Fruit fly (Drosophila melanogaster) Kc167 (cell line): Measurements from ENCODE around the gene CG34393.
"Not testable (repeated sequence)": the region's sequence is repeated elsewhere in the genome, so short reads cannot be mapped to it uniquely, and the experiment has no call there.

ENCODE experiments used
- Myc ChIP-seq: fragments of >200 bp; optimal IDR thresholded peaks from 2 replicates; lab custom pipeline; 2017; ENCODE audit warnings: missing external identifiers
- Sin3A ChIP-seq: fragments of >200 bp; optimal IDR thresholded peaks from 2 replicates; lab custom pipeline; 2018; ENCODE audit warnings: missing external identifiers
- h ChIP-seq: fragments of >200 bp; optimal IDR thresholded peaks from 3 replicates; lab custom pipeline; 2018; ENCODE audit warnings: missing external identifiers
- insv ChIP-seq: fragments of >200 bp; optimal IDR thresholded peaks from 3 replicates; lab custom pipeline; 2018; ENCODE audit warnings: missing external identifiers
- psq ChIP-seq: fragments of >200 bp; optimal IDR thresholded peaks from 2 replicates; lab custom pipeline; 2017; ENCODE audit warnings: missing external identifiers
- ttk ChIP-seq: sonication (Bioruptor generic); optimal IDR thresholded peaks from 2 replicates; lab custom pipeline; 2017; ENCODE audit warnings: missing external identifiers

CG34393 gene

DNA sequence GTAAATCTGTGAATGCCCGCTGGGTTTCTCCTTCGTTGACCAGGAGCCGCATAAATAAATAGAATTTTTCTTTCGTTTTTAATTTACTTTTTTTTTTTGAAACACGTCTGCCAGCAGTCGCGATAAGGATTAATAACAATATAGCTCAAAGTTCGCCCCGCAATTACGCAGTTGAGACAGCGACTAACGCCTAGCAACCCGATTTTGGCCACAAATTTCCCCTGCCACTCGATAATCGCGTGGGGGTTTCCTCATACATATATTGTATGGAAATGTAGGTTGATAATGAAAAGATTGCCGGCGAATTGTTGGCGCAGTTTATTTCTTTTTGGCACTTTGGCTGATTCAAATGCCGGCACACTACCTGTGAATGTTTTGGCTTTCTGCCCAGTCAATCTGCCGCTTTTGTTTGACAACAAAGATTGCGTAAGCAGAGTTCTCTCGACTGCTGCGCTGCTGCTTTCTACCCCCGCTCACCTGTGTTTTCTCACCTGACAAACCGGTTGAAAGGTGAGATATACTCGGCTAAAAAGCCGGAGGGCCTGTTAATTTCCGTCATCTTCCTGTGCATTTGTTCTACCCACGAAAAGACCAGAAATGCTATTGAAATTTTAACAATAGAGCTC lies 35.2 kb downstream of the CG34393 start:
- TF ChIP-seq ttk (no peak), psq (lab: Kevin White, UChicago) (no peak), Myc (lab: Kevin White, UChicago) (no peak), h (lab: Kevin White, UChicago) (no peak), insv (lab: Kevin White, UChicago) (no peak), Sin3A (lab: Kevin White, UChicago) (no peak)

DNA sequence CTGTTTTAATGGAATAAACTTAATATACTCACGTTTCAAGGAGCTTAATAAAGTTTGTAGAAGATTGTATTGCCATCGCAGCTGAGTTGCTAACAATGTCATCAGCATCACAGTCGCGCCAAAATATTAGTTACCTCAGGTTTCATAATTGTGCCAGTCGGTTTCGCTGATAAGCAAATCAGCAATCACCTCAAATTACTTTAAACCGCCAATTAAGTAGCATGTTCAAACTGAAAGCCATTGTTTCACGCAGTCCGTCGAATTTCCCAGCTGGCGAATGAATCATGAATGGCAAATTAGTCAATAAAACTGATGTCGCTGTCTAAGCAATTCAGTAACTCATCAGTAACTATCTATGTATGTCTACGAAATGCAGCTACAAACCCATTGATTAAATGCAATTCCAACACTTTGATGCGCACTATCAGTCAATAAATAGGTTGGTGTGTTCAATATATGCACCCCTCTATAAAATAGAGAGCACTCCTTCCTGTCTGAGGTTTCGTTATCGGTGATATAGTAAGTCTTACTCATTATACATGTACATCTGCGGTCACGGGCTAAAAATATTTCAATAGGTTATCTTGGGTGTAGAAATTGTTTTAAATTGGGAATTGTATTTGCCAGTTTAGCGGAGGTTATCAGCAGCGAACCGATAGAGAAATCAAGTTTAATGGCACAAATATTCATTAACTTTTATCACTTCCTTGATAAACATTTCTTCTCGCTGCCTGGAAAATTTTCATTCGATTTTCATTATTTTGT lies 35.9 kb downstream of the CG34393 start:
- TF ChIP-seq h (lab: Kevin White, UChicago) (no peak), Sin3A (lab: Kevin White, UChicago) (no peak), ttk (no peak), psq (lab: Kevin White, UChicago) (no peak), insv (lab: Kevin White, UChicago) (no peak), Myc (lab: Kevin White, UChicago) (no peak)

DNA sequence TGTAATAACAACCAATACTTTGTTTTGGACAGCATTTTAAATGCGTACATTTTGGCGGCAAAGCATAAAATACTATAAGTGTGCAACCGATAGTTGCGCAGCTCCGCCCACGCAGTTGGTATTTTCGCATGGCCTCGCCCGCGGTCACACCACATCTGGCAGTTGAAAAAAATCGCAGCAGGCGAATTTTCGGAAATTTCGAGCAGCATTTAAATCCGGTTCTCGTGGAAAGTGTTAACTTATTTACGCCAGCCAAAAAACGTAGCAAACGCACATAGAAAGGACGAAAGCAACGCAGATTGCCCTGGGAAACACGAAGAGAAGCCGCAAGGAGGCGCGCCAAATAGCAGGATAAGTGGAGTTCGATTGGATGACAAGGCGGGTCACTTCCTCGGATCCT lies 36.8 kb downstream of the CG34393 start, which contains the start of gene Hydr2:
Gene Hydr2, plus strand, starts transcription at position 156 of the 400 bp plus-strand sequence.
- TF ChIP-seq Sin3A (lab: Kevin White, UChicago); psq (lab: Kevin White, UChicago); ttk: not testable (repeated sequence)

DNA sequence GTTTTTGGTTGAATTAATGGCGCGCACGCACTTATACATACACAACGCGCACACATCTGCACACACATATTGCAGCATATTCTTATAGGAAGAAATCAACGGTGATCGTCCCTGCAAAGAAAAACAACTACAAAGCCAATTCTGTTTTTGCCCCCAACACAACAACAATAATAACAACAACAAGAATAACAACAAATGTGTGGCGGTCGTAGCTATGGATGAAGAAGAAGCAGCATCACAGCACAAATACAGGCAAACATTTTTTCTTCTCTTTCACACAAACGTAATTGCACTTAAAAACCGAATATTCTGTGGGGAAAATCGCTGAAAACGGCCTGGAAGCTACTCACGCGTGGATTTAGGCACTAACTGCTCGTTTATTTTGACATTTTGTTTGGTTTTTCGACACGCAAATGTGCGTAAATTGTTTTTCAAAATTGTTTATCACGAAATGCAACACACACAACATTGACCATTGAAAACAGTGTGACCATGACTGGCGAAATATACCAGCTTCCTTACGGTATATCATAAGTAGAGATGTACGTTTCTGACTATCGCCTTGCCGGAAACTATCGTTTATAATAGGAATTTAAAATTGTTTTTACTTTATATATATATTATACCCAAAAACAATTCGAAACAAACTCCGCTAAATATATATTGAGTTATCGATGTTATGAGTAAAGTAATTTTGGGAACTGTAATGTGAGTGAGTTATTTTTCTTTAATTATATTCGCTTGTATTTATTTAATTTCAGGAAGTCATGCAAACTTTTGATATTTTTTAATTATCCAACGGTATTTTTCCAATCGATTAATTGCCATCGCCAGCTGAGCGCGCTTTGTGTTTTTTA lies 40.9 kb downstream of the CG34393 start, which contains the start of the genes Mad and gkt:
Gene Mad, minus strand, starts transcription at position 500 of the 857 bp plus-strand sequence.
Gene gkt, plus strand, starts transcription at position 807 of the 857 bp plus-strand sequence.
- TF ChIP-seq Sin3A (lab: Kevin White, UChicago) (no peak), psq (lab: Kevin White, UChicago) (no peak), ttk (no peak), h (lab: Kevin White, UChicago) (no peak), Myc (lab: Kevin White, UChicago) (no peak), insv (lab: Kevin White, UChicago) (no peak)

DNA sequence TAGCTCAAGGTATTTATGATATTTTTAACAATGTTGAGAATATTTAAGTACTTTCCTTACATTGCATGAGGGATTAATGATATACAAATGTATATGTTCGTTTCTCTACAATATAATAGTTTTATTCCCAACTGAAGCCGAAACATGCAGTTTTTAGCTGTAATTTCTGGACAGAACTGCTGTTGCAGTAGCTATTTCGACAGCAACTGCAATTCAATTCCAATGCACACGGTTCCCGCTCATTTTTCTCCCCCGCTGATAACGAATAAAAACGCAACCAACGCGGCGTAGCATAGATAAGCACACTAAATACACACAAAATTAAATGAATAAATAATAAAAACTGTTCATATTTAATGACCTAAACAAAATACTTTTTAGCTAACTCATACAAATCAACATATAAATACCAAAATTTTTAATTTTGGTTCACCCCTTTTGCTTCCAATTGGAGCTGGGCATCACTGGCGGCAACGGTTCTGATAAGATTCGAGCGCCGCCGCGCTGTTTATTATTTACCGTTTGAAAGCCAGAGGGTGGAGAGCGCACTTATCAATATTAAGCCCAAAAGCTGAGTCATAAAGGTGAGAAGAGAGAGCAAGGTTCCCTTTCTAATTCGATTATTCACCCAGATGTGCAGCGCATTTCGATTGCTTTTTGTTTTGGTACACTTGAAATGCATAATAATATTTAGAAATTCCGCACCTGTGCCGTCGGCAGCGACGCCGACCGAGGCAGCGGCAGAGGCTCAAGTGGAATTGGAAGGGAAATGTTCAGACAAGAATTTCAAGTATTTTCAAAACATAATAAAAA lies 41.8 kb downstream of the CG34393 start:
- TF ChIP-seq insv (lab: Kevin White, UChicago) (no peak), Myc (lab: Kevin White, UChicago) (no peak), Sin3A (lab: Kevin White, UChicago) (no peak), ttk (no peak), h (lab: Kevin White, UChicago) (no peak), psq (lab: Kevin White, UChicago) (no peak)

DNA sequence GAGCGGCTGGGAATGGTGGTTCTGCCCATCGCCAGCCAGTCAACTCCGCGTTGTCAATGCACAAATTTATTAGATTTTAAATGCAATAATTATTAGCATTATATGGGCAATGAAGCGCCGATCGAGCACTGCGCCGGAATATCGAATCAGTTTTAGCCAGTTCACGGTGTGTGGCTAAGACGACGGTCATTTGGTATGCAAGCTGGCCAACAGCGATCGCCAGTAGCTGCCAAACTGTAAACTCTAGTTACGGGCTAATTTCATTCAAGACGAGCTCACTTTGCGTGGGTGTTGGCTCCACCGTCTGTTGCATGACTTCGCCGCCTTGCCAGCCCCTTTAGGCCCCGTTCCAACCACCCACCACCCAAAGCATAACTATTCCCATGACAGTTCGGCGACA lies 44.5 kb downstream of the CG34393 start:
- TF ChIP-seq h (lab: Kevin White, UChicago), result no peak
- TF ChIP-seq Sin3A (lab: Kevin White, UChicago), result no peak
- no peak for TF ChIP-seq insv (lab: Kevin White, UChicago)
- no peak for TF ChIP-seq ttk
- no peak for TF ChIP-seq Myc (lab: Kevin White, UChicago)
- TF ChIP-seq psq (lab: Kevin White, UChicago), result no peak

DNA sequence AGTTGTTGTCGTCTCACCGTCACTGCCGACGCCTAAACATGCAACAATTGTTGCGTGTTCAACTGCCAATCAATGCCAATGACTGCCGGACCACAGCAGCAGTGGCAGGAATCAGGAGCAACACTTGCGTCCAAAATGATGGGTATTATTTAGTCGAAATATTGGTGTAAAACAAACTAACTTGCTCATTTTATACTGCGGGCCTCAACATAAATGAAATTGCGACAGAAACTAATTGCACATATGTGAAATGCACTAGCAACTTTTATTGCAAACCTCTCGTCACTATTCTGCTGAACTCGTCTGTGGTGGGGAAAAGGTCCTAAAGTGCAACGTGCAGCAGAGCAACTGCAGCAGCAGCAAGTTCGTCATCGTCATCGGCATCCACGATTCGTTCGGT lies 45.5 kb downstream of the CG34393 start:
- TF ChIP-seq insv (lab: Kevin White, UChicago) (no peak), Myc (lab: Kevin White, UChicago) (no peak), ttk (no peak), psq (lab: Kevin White, UChicago) (no peak), Sin3A (lab: Kevin White, UChicago) (no peak), h (lab: Kevin White, UChicago) (no peak)

DNA sequence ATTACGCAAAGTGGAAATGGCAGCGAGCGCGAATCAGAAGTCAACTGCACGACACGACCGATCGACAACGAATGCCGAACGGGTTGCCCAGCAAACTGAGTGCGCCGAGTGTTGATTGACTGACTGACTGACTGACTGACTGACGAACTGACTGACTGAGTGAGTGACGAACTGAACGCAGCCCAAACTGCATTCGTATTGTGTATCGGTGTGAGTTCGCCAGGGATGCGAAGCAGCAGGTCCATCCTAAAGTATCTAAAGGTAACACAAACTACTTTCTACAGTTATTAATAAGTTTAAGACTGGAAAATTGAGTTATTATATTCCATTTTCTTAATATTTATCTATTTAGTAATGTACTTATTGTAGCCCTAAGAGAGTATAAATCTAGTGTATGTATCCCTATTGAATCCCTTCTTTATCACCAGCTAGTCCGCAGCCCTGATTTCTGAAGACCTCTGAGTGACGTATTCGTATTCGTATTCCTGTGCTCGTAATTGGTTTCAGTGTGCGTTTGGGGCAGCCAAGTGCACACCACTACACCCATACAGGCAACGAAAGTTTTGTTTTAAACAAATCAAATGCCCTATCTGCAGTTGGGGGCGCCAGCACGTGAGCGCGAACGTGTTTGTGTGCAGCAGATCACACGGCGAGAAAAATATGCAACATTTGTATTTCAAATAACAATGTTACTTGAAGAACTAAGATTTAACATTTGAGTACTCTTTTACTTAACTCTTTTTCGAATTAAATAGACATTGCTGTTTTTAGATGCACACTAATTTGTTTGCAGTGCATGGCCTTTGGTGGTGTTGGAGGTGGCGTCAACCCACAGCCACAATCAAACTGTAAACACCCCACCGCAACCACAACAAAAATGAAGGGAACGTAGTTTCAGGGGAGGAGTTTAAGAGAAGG lies 47.3 kb downstream of the CG34393 start:
- no peak for TF ChIP-seq Myc (lab: Kevin White, UChicago)

DNA sequence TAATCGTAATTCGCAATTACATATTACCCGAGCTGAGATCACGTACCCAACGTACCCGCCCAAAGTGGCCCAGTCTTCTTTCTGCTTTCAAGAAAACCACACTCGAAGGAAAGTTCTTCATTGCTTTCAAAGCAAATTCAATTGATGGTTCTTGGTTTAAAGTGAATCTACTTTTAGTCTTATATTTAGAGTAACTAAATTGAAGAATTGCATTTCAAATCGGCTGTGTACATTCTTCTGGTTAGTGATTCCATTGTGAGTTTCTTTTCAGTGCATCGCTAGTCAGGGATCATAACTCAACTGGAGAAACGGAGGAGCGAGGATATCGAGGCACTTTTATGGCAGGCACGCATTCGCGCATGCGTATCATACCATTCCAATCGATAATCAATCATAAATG lies 48.6 kb downstream of the CG34393 start:
- TF ChIP-seq h (lab: Kevin White, UChicago) (no peak), Myc (lab: Kevin White, UChicago) (no peak), psq (lab: Kevin White, UChicago) (no peak), Sin3A (lab: Kevin White, UChicago) (no peak), ttk (no peak), insv (lab: Kevin White, UChicago) (no peak)
